Worm (Caenorhabditis elegans) whole organism, young adult: ENCODE measurements around the gene nspc-3.

Experiments used
- B0336.3 ChIP-seq: fragments of 200-800 bp; sonication (Bioruptor generic); IDR thresholded peaks from 2 replicates; pipeline ENCODE4 v1.3.6; 2022; ENCODE audit warnings: missing genetic modification characterization, missing compliant biosample characterization
- Y67H2A.10 ChIP-seq: fragments of 200-800 bp; sonication (Bioruptor generic); conservative IDR thresholded peaks from 2 replicates; pipeline ENCODE4 v1.3.6; 2022; ENCODE audit warnings: missing genetic modification reagents, missing genetic modification characterization, missing compliant biosample characterization
- bed-2 ChIP-seq: fragments of 200-800 bp; sonication (Bioruptor generic); IDR thresholded peaks from 2 replicates; pipeline ENCODE4 v1.3.6; 2022; ENCODE audit warnings: missing genetic modification reagents, missing genetic modification characterization, missing compliant biosample characterization
- cebp-2 ChIP-seq: fragments of 200-800 bp; sonication (Bioruptor generic); IDR thresholded peaks from 2 replicates; pipeline ENCODE4 v1.3.6; 2022; ENCODE audit warnings: missing genetic modification characterization, missing compliant biosample characterization
- efl-1 ChIP-seq: fragments of 150-350 bp; optimal IDR thresholded peaks from 2 replicates; lab custom pipeline; 2014; ENCODE audit warnings: missing biosample characterization, missing genetic modification reagents, missing genetic modification characterization
- egl-18 ChIP-seq: fragments of 200-800 bp; sonication (Bioruptor generic); IDR thresholded peaks from 2 replicates; pipeline ENCODE4 v1.3.6; 2022; ENCODE audit warnings: missing genetic modification reagents, missing genetic modification characterization, missing compliant biosample characterization
- him-1 ChIP-seq: sonication (generic microtip); optimal IDR thresholded peaks from 2 replicates; lab custom pipeline; 2016; ENCODE audit warnings: missing genotype, missing genetic modification reagents, missing genetic modification characterization, missing compliant biosample characterization
- hlh-12 ChIP-seq: sonication (generic microtip); optimal IDR thresholded peaks from 2 replicates; lab custom pipeline; 2016; ENCODE audit warnings: missing genetic modification characterization, missing compliant biosample characterization
- let-526 ChIP-seq: fragments of 200-800 bp; sonication (Bioruptor generic); IDR thresholded peaks from 2 replicates; pipeline ENCODE4 v1.3.6; 2022; ENCODE audit warnings: missing genetic modification reagents, missing genetic modification characterization, missing compliant biosample characterization
- lsl-1 ChIP-seq: fragments of 200-800 bp; sonication (Bioruptor generic); optimal IDR thresholded peaks from 2 replicates; lab custom pipeline; 2018; ENCODE audit warnings: mild to moderate bottlenecking, missing genetic modification characterization, moderate library complexity, missing compliant biosample characterization
- mes-4 ChIP-seq: sonication (generic microtip); optimal IDR thresholded peaks from 2 replicates; lab custom pipeline; 2016; ENCODE audit warnings: missing genotype, missing genetic modification characterization, missing compliant biosample characterization

ce11 chrX:8562586-8562985 is 25.7 kb downstream of the nspc-3 start:
- TF ChIP-seq lsl-1 (no peak), him-1 (tag; lab: Kevin White, UChicago) (no peak), egl-18 (GFP tag; lab: Robert Waterston, UW) (no peak), let-526 (no peak), efl-1 (GFP tag; lab: Kevin White, UChicago) (no peak), mes-4 (tag; lab: Kevin White, UChicago) (no peak), hlh-12 (tag; lab: Kevin White, UChicago) (no peak), B0336.3 (GFP tag; lab: Robert Waterston, UW) (no peak), cebp-2 (no peak), Y67H2A.10 (GFP tag; lab: Robert Waterston, UW) (no peak), bed-2 (GFP tag; lab: Robert Waterston, UW) (no peak)
